Worm (Caenorhabditis elegans) whole organism, midembryonic: ENCODE measurements around the gene K03B4.2.

Experiments used
- cog-1 ChIP-seq: sonication (generic microtip); optimal IDR thresholded peaks from 2 replicates; lab custom pipeline; 2016; ENCODE audit warnings: missing genetic modification characterization, missing compliant biosample characterization
- flt-1 ChIP-seq: fragments of 200-800 bp; sonication (Bioruptor generic); IDR thresholded peaks from 2 replicates; pipeline ENCODE4 v1.3.6; 2022; ENCODE audit warnings: missing genetic modification characterization, missing compliant biosample characterization
- med-1 ChIP-seq: sonication (generic microtip); optimal IDR thresholded peaks from 2 replicates; lab custom pipeline; 2017; ENCODE audit warnings: missing genetic modification characterization, mild to moderate bottlenecking, missing compliant biosample characterization, antibody characterized with exemption, missing genetic modification reagents; ENCODE audit not compliant: insufficient read depth
- ref-1 ChIP-seq: fragments of 200-800 bp; sonication (Bioruptor generic); conservative IDR thresholded peaks from 2 replicates; pipeline ENCODE4 v1.3.6; 2022; ENCODE audit warnings: missing genetic modification reagents, missing genetic modification characterization, missing compliant biosample characterization
- tab-1 ChIP-seq: fragments of 200-800 bp; sonication (Bioruptor generic); IDR thresholded peaks from 2 replicates; pipeline ENCODE4 v1.3.6; 2022; ENCODE audit warnings: missing genetic modification characterization, missing compliant biosample characterization
- ztf-23 ChIP-seq: fragments of 200-800 bp; sonication (Bioruptor generic); IDR thresholded peaks from 2 replicates; pipeline ENCODE4 v1.3.6; 2022; ENCODE audit warnings: missing genetic modification reagents, missing genetic modification characterization, missing compliant biosample characterization

ce11 chrV:4694466-4695092, 6.8 kb downstream of the K03B4.2 start:
- TF ChIP-seq tab-1 (GFP tag; lab: Robert Waterston, UW) (no peak), ztf-23 (no peak), flt-1 (no peak), ref-1 (GFP tag; lab: Robert Waterston, UW) (no peak), med-1 (GFP tag; lab: Kevin White, UChicago) (no peak), cog-1 (tag; lab: Kevin White, UChicago) (no peak)
